Fruit fly (Drosophila melanogaster) whole organism, prepupa: ENCODE measurements around the gene CG9368.

Source experiments
- CG10669 ChIP-seq: fragments of 200-800 bp; sonication (Bioruptor generic); optimal IDR thresholded peaks from 3 replicates; lab custom pipeline; 2018; ENCODE audit warnings: missing biosample characterization, mild to moderate bottlenecking, missing genetic modification characterization, moderate library complexity
- CG11902 ChIP-seq: fragments of 200-800 bp; sonication (Bioruptor generic); optimal IDR thresholded peaks from 3 replicates; lab custom pipeline; 2016; ENCODE audit warnings: missing biosample characterization, missing genetic modification characterization
- CG1621 ChIP-seq: fragments of 200-800 bp; sonication (Bioruptor generic); optimal IDR thresholded peaks from 3 replicates; lab custom pipeline; 2018; ENCODE audit warnings: missing biosample characterization, mild to moderate bottlenecking, missing genetic modification characterization
- CG3032 ChIP-seq: fragments of 200-800 bp; optimal IDR thresholded peaks from 2 replicates; lab custom pipeline; 2019; ENCODE audit warnings: missing biosample characterization, mild to moderate bottlenecking, missing genetic modification characterization, moderate library complexity
- CG31627 ChIP-seq: fragments of 200-800 bp; sonication (Bioruptor generic); optimal IDR thresholded peaks from 3 replicates; lab custom pipeline; 2016; ENCODE audit warnings: missing biosample characterization, missing genetic modification characterization
- CG32006 ChIP-seq: fragments of 200-800 bp; sonication (Bioruptor generic); optimal IDR thresholded peaks from 3 replicates; lab custom pipeline; 2017; ENCODE audit warnings: missing biosample characterization, mild to moderate bottlenecking, missing genetic modification characterization
- CG34406 ChIP-seq: fragments of 200-800 bp; sonication (Bioruptor generic); optimal IDR thresholded peaks from 3 replicates; lab custom pipeline; 2016; ENCODE audit warnings: missing biosample characterization, missing genetic modification characterization
- CG6792 ChIP-seq: fragments of 200-800 bp; sonication (Bioruptor generic); optimal IDR thresholded peaks from 3 replicates; lab custom pipeline; 2016; ENCODE audit warnings: missing biosample characterization, missing genetic modification characterization
- CG6808 ChIP-seq: fragments of 200-800 bp; sonication (Bioruptor generic); optimal IDR thresholded peaks from 3 replicates; lab custom pipeline; 2017; ENCODE audit warnings: missing biosample characterization, missing genetic modification characterization, mild to moderate bottlenecking, moderate library complexity, missing genetic modification reagents
- CG8119 ChIP-seq: fragments of 200-800 bp; sonication (Bioruptor generic); IDR thresholded peaks from 3 replicates; pipeline ENCODE4 v1.3.6; 2022; ENCODE audit warnings: missing biosample characterization, missing genetic modification characterization
- CG8319 ChIP-seq: fragments of 200-800 bp; sonication (Bioruptor generic); optimal IDR thresholded peaks from 3 replicates; lab custom pipeline; 2016; ENCODE audit warnings: missing biosample characterization, missing genetic modification characterization
- CG8632 ChIP-seq: fragments of 200-800 bp; sonication (Bioruptor generic); optimal IDR thresholded peaks from 3 replicates; lab custom pipeline; 2016; ENCODE audit warnings: missing biosample characterization, missing genetic modification characterization
- Eip78C ChIP-seq: fragments of 200-800 bp; sonication (Bioruptor generic); peaks from one replicate; lab custom pipeline; 2016; ENCODE audit warnings: missing biosample characterization, missing genetic modification characterization
- Eip93F ChIP-seq: fragments of 200-800 bp; sonication (Bioruptor generic); optimal IDR thresholded peaks from 2 replicates; lab custom pipeline; 2016; ENCODE audit warnings: missing biosample characterization, mild to moderate bottlenecking, missing genetic modification characterization
- Ets21C ChIP-seq: fragments of 200-800 bp; sonication (Bioruptor generic); optimal IDR thresholded peaks from 3 replicates; lab custom pipeline; 2016; ENCODE audit warnings: missing biosample characterization, missing genetic modification characterization
- Ets96B ChIP-seq: fragments of 200-800 bp; optimal IDR thresholded peaks from 2 replicates; lab custom pipeline; 2019; ENCODE audit warnings: missing biosample characterization, mild to moderate bottlenecking, missing genetic modification characterization, moderate library complexity
- Gug ChIP-seq: fragments of 200-800 bp; sonication (Bioruptor generic); IDR thresholded peaks from 2 replicates; pipeline ENCODE4 v1.3.6; 2022; ENCODE audit warnings: missing biosample characterization, missing genetic modification characterization
- Hr38 ChIP-seq: sonication (Bioruptor generic); optimal IDR thresholded peaks from 2 replicates; lab custom pipeline; 2016; ENCODE audit warnings: missing biosample characterization, missing genetic modification characterization
- Hr39 ChIP-seq: fragments of 200-800 bp; sonication (Bioruptor generic); optimal IDR thresholded peaks from 2 replicates; lab custom pipeline; 2016; ENCODE audit warnings: missing biosample characterization, missing genetic modification characterization
- Hr4 ChIP-seq: fragments of 200-800 bp; sonication (Bioruptor generic); optimal IDR thresholded peaks from 3 replicates; lab custom pipeline; 2016; ENCODE audit warnings: missing biosample characterization, missing genetic modification characterization
- Lpt ChIP-seq: fragments of 200-800 bp; sonication (Bioruptor generic); optimal IDR thresholded peaks from 3 replicates; lab custom pipeline; 2016; ENCODE audit warnings: missing biosample characterization, missing genetic modification characterization
- Met ChIP-seq: fragments of 200-800 bp; sonication (Bioruptor generic); optimal IDR thresholded peaks from 3 replicates; lab custom pipeline; 2016; ENCODE audit warnings: missing biosample characterization, missing genetic modification characterization
- OdsH ChIP-seq: fragments of 200-800 bp; sonication (Bioruptor generic); optimal IDR thresholded peaks from 3 replicates; lab custom pipeline; 2016; ENCODE audit warnings: missing biosample characterization, missing genetic modification characterization
- Smox ChIP-seq: fragments of 200-800 bp; sonication (Bioruptor generic); optimal IDR thresholded peaks from 3 replicates; lab custom pipeline; 2016; ENCODE audit warnings: missing biosample characterization, missing genetic modification characterization
- Sox14 ChIP-seq: fragments of 200-800 bp; sonication (Bioruptor generic); optimal IDR thresholded peaks from 3 replicates; lab custom pipeline; 2016; ENCODE audit warnings: missing biosample characterization, missing genetic modification characterization
- Sox15 ChIP-seq: fragments of 200-800 bp; sonication (Bioruptor generic); optimal IDR thresholded peaks from 3 replicates; lab custom pipeline; 2016; ENCODE audit warnings: missing biosample characterization, missing genetic modification characterization
- achi ChIP-seq: fragments of 200-800 bp; sonication (Bioruptor generic); optimal IDR thresholded peaks from 3 replicates; lab custom pipeline; 2016; ENCODE audit warnings: missing biosample characterization, missing genetic modification characterization
- acj6 ChIP-seq: fragments of 200-800 bp; sonication (Bioruptor generic); optimal IDR thresholded peaks from 3 replicates; lab custom pipeline; 2016; ENCODE audit warnings: missing biosample characterization, missing genetic modification characterization
- cyc ChIP-seq: fragments of 200-800 bp; sonication (Bioruptor generic); optimal IDR thresholded peaks from 3 replicates; lab custom pipeline; 2016; ENCODE audit warnings: missing biosample characterization, missing genetic modification characterization
- dac ChIP-seq: fragments of 200-800 bp; sonication (Bioruptor generic); optimal IDR thresholded peaks from 2 replicates; lab custom pipeline; 2017; ENCODE audit warnings: missing biosample characterization, mild to moderate bottlenecking, missing genetic modification characterization
- esn ChIP-seq: fragments of 200-800 bp; sonication (Bioruptor generic); optimal IDR thresholded peaks from 2 replicates; lab custom pipeline; 2016; ENCODE audit warnings: missing biosample characterization, mild to moderate bottlenecking, missing genetic modification characterization, moderate library complexity
- fd59A ChIP-seq: fragments of 200-800 bp; sonication (Bioruptor generic); optimal IDR thresholded peaks from 2 replicates; lab custom pipeline; 2017; ENCODE audit warnings: missing biosample characterization, mild to moderate bottlenecking, missing genetic modification characterization, missing genetic modification reagents
- fd85E ChIP-seq: fragments of 200-800 bp; sonication (Bioruptor generic); optimal IDR thresholded peaks from 3 replicates; lab custom pipeline; 2016; ENCODE audit warnings: missing biosample characterization, missing genetic modification characterization
- fkh ChIP-seq: fragments of 200-800 bp; sonication (Bioruptor generic); optimal IDR thresholded peaks from 3 replicates; lab custom pipeline; 2017; ENCODE audit warnings: missing biosample characterization, mild to moderate bottlenecking, missing genetic modification characterization, moderate library complexity
- lz ChIP-seq: fragments of 200-800 bp; sonication (Bioruptor generic); optimal IDR thresholded peaks from 3 replicates; lab custom pipeline; 2016; ENCODE audit warnings: missing biosample characterization, missing genetic modification characterization
- net ChIP-seq: fragments of 200-800 bp; sonication (Bioruptor generic); optimal IDR thresholded peaks from 3 replicates; lab custom pipeline; 2016; ENCODE audit warnings: missing biosample characterization, missing genetic modification characterization
- pdm3 ChIP-seq: fragments of 200-800 bp; sonication (Bioruptor generic); optimal IDR thresholded peaks from 3 replicates; lab custom pipeline; 2016; ENCODE audit warnings: missing biosample characterization, missing genetic modification characterization
- ss ChIP-seq, 2 experiments: fragments of 200-800 bp; sonication (Bioruptor generic); optimal IDR thresholded peaks; 2 replicates in 1 of 2; 3 replicates in 1 of 2; lab custom pipeline; 2017 to 2018; ENCODE audit warnings: mild to moderate bottlenecking in 2 of 2, missing biosample characterization in 2 of 2, missing genetic modification characterization in 2 of 2, moderate library complexity in 1 of 2
- topi ChIP-seq: fragments of 200-800 bp; sonication (Bioruptor generic); optimal IDR thresholded peaks from 3 replicates; lab custom pipeline; 2016; ENCODE audit warnings: missing biosample characterization, missing genetic modification characterization
- vri ChIP-seq: fragments of 200-800 bp; sonication (Bioruptor generic); optimal IDR thresholded peaks from 3 replicates; lab custom pipeline; 2016; ENCODE audit warnings: missing biosample characterization, mild to moderate bottlenecking, missing genetic modification characterization

CG9368 gene

dm6 chr3L:19584369-19584915 is 17.0 kb upstream of the CG9368 start, which contains the start of gene Shal:
Shal (minus strand) TSS chr3L:19584568.
- TF ChIP-seq fkh (GFP tag; lab: Kevin White, UChicago) (no peak), Ets21C (GFP tag; lab: Kevin White, UChicago) (no peak), OdsH (GFP tag; lab: Kevin White, UChicago) (no peak), pdm3 (GFP tag; lab: Kevin White, UChicago) (no peak), CG8119 (GFP tag; lab: Robert Waterston, UW) (no peak)
- TF ChIP-seq, all 60 proteins: peak for 0

dm6 chr3L:19585979-19586378 is 15.5 kb upstream of the CG9368 start, which contains the start of the genes CG9231 and CG9330:
CG9231 (minus strand) TSS chr3L:19586003.
CG9330 (plus strand) TSS chr3L:19586253.
- no peak for TF ChIP-seq dac (GFP tag; lab: Kevin White, UChicago)
- TF ChIP-seq Hr39 (GFP tag; lab: Kevin White, UChicago) = peak; percentile 17
- no peak for TF ChIP-seq Eip93F (GFP tag; lab: Kevin White, UChicago)
- TF ChIP-seq acj6 = no peak
- TF ChIP-seq CG34406 (GFP tag; lab: Kevin White, UChicago) = no peak
- TF ChIP-seq topi (GFP tag; lab: Kevin White, UChicago) = peak; percentile 11
- peak; percentile 18 for TF ChIP-seq CG31627 (GFP tag; lab: Kevin White, UChicago)
- TF ChIP-seq Smox (GFP tag; lab: Kevin White, UChicago) = peak; percentile 23
- peak; percentile 22 for TF ChIP-seq lz (GFP tag; lab: Kevin White, UChicago)
- no peak for TF ChIP-seq CG11902 (GFP tag; lab: Kevin White, UChicago)
- peak; percentile 47 for TF ChIP-seq Sox14 (GFP tag; lab: Kevin White, UChicago)
- TF ChIP-seq pdm3 (GFP tag; lab: Kevin White, UChicago) = no peak
- no peak for TF ChIP-seq CG10669 (GFP tag; lab: Kevin White, UChicago)
- peak; percentile 49 for TF ChIP-seq esn (GFP tag; lab: Kevin White, UChicago)
- TF ChIP-seq achi = peak; percentile 83
- TF ChIP-seq Lpt = no peak
- TF ChIP-seq Sox15 (GFP tag; lab: Kevin White, UChicago) = no peak
- no peak for TF ChIP-seq CG8319 (GFP tag; lab: Kevin White, UChicago)
- no peak for TF ChIP-seq Hr38 (GFP tag; lab: Kevin White, UChicago)
- no peak for TF ChIP-seq fd59A (GFP tag; lab: Kevin White, UChicago)
- TF ChIP-seq Ets96B = no peak
- no peak for TF ChIP-seq CG1621 (tag; lab: Kevin White, UChicago)
- TF ChIP-seq CG8632 (GFP tag; lab: Kevin White, UChicago) = no peak
- TF ChIP-seq Eip78C (GFP tag; lab: Kevin White, UChicago) = peak; percentile 87
- no peak for TF ChIP-seq net
- peak; percentile 17 for TF ChIP-seq cyc (GFP tag; lab: Kevin White, UChicago)
- no peak for TF ChIP-seq fd85E
- peak; percentile 10 for TF ChIP-seq Hr4 (GFP tag; lab: Kevin White, UChicago)
- no peak for TF ChIP-seq CG32006
- peak; percentile 23 for TF ChIP-seq Met (GFP tag; lab: Kevin White, UChicago)
- no peak for TF ChIP-seq ss (GFP tag; optimal IDR thresholded peaks at IDR 0.05; lab: Kevin White, UChicago)
- no peak for TF ChIP-seq Gug (GFP tag; lab: Robert Waterston, UW)
- TF ChIP-seq CG6792 (GFP tag; lab: Kevin White, UChicago) = no peak
- TF ChIP-seq fkh (GFP tag; lab: Kevin White, UChicago) = no peak
- no peak for TF ChIP-seq CG6808
- peak; percentile 5 for TF ChIP-seq vri (GFP tag; lab: Kevin White, UChicago)
- TF ChIP-seq CG3032 (tag; lab: Kevin White, UChicago) = peak; percentile 25
- TF ChIP-seq, all 60 proteins: peak for 14
